Worm (Caenorhabditis elegans): ENCODE data around the gene Y51A2B.5.
"Not testable (repeated sequence)": the region's sequence is repeated elsewhere in the genome, so short reads cannot be mapped to it uniquely, and the experiment has no call there.

Gene Y51A2B.5

ce11 chrV:18434961-18435360 lies 45.9 kb downstream of the Y51A2B.5 start, which contains the start of gene ZK262.20:
TSS of gene ZK262.20 (minus strand) at chrV:18435061.
- TF ChIP-seq nfya-1 (tag; optimal IDR thresholded peaks at IDR 0.05; ENCODE audit: borderline replicate concordance, insufficient read depth) = no peak
- no peak for TF ChIP-seq zfh-2 (GFP tag; conservative IDR thresholded peaks at IDR 0.05)
- TF ChIP-seq B0035.1 (tag; optimal IDR thresholded peaks at IDR 0.05) = no peak
- no peak for TF ChIP-seq F10E7.11 (tag; optimal IDR thresholded peaks at IDR 0.05)
- TF ChIP-seq B0336.3 (GFP tag; IDR thresholded peaks at IDR 0.05) = no peak
- TF ChIP-seq egl-18 (GFP tag; IDR thresholded peaks at IDR 0.05) = no peak
- no peak for TF ChIP-seq bed-2 (GFP tag; IDR thresholded peaks at IDR 0.05)
- TF ChIP-seq somi-1 (GFP tag; optimal IDR thresholded peaks at IDR 0.05) = no peak
- no peak for TF ChIP-seq F57A8.1 (GFP tag; optimal IDR thresholded peaks at IDR 0.05)
- TF ChIP-seq F57C9.4 (tag; optimal IDR thresholded peaks at IDR 0.05) = no peak
- TF ChIP-seq lir-1 (GFP tag; conservative IDR thresholded peaks at IDR 0.05) = no peak
- no peak for TF ChIP-seq T26A5.8 (tag; optimal IDR thresholded peaks at IDR 0.05)
- TF ChIP-seq repo-1 (tag; optimal IDR thresholded peaks at IDR 0.05) = no peak

- no peak for TF ChIP-seq ceh-100 (GFP tag; IDR thresholded peaks at IDR 0.05)
- no peak for TF ChIP-seq ztf-25 (GFP tag; IDR thresholded peaks at IDR 0.05)
- TF ChIP-seq C17E4.6 (GFP tag; IDR thresholded peaks at IDR 0.05) = no peak
- no peak for TF ChIP-seq B0019.2 (GFP tag; conservative IDR thresholded peaks at IDR 0.05)
- TF ChIP-seq F23B12.7 (tag; optimal IDR thresholded peaks at IDR 0.05; ENCODE audit: insufficient read depth) = no peak
- TF ChIP-seq him-1 (tag; optimal IDR thresholded peaks at IDR 0.05) = no peak
- no peak for TF ChIP-seq efl-1 (GFP tag; optimal IDR thresholded peaks at IDR 0.05)
- TF ChIP-seq ceh-91 (GFP tag; IDR thresholded peaks at IDR 0.05) = no peak
- TF ChIP-seq F57A8.1 (GFP tag; optimal IDR thresholded peaks at IDR 0.05) = no peak
- TF ChIP-seq F52B5.7 (tag; optimal IDR thresholded peaks at IDR 0.05) = no peak
- no peak for TF ChIP-seq ccch-3 (GFP tag; optimal IDR thresholded peaks at IDR 0.05)
- no peak for TF ChIP-seq ets-4 (GFP tag; optimal IDR thresholded peaks at IDR 0.05)
- TF ChIP-seq die-1 (tag; optimal IDR thresholded peaks at IDR 0.05) = no peak
- TF ChIP-seq pbrm-1 (GFP tag; IDR thresholded peaks at IDR 0.05) = no peak
- TF ChIP-seq ztf-6 (GFP tag; IDR thresholded peaks at IDR 0.05) = no peak
- no peak for TF ChIP-seq lin-54 (GFP tag; optimal IDR thresholded peaks at IDR 0.05)
- TF ChIP-seq ceh-27 (GFP tag; optimal IDR thresholded peaks at IDR 0.05) = no peak
- no peak for TF ChIP-seq ztf-26 (tag; optimal IDR thresholded peaks at IDR 0.05)
- no peak for TF ChIP-seq gei-17 (GFP tag; optimal IDR thresholded peaks at IDR 0.05)
- TF ChIP-seq Y79H2A.3 (GFP tag; conservative IDR thresholded peaks at IDR 0.05) = no peak
Measured at ce11 chrV:18438081-18438480, 49.0 kb downstream of the Y51A2B.5 start, which contains the start of gene ZK262.8. TSS of gene ZK262.8 (plus strand) at chrV:18438381.

ce11 chrV:18439469-18439868 lies 50.4 kb downstream of the Y51A2B.5 start, which contains the start of gene ZK262.9:
TSS of gene ZK262.9 (plus strand) at chrV:18439769.
- TF ChIP-seq F39B2.1 (GFP tag; IDR thresholded peaks at IDR 0.05); nfyb-1 (GFP tag; IDR thresholded peaks at IDR 0.05); ztf-26 (tag; optimal IDR thresholded peaks at IDR 0.05): not testable (repeated sequence)
